Fruit fly (Drosophila melanogaster) S2 (cell line): ENCODE data around the gene TTLL6B.

ENCODE experiments used
- CG8478 ChIP-seq: fragments of >200 bp; optimal IDR thresholded peaks from 2 replicates; lab custom pipeline; 2018
- CTCF ChIP-seq, 2 experiments: fragments of >200 bp; optimal IDR thresholded peaks; 2 replicates each; lab custom pipeline; 2018

DNA sequence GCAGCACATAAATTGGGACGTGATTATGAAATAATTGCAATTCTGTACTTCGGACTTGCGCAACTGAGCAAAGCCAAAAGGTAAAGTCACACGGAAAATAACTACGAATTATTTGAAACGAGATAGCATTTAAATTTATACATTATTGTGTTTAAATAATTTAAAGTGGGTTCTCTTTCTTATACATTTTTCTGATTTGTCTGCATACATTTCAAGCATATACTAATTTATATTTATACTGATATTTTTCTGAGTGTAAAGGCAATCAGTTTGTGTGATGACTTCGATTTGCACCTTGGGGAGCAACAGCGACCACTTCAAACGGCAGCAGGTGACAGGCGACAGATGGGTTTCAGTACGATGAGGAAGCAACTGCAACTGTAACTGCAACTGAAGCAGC lies 25.3 kb downstream of the TTLL6B start:
- TF ChIP-seq CTCF (optimal IDR thresholded peaks at IDR 0.05; lab: Kevin White, UChicago) (no peak), CG8478 (lab: Kevin White, UChicago) (no peak)
